Worm (Caenorhabditis elegans) whole organism, L4 larva: Measurements from ENCODE around the gene C34D1.4.

Experiments used
- R02D3.7 ChIP-seq: fragments of 150-350 bp; sonication (generic microtip); optimal IDR thresholded peaks from 3 replicates; lab custom pipeline; 2014; ENCODE audit warnings: missing biosample characterization, missing genetic modification characterization
- ama-1 ChIP-seq: fragments of 150-350 bp; optimal IDR thresholded peaks from 2 replicates; lab custom pipeline; 2014; ENCODE audit warnings: inconsistent platforms, mixed read lengths
- ceh-28 ChIP-seq: fragments of 150-350 bp; optimal IDR thresholded peaks from 2 replicates; lab custom pipeline; 2014; ENCODE audit warnings: missing biosample characterization, missing genetic modification reagents, missing genetic modification characterization
- daf-12 ChIP-seq: fragments of 150-350 bp; optimal IDR thresholded peaks from 2 replicates; lab custom pipeline; 2014; ENCODE audit warnings: missing biosample characterization, missing genetic modification reagents, missing genetic modification characterization
- dmd-6 ChIP-seq: fragments of 200-800 bp; sonication (Bioruptor generic); IDR thresholded peaks from 2 replicates; pipeline ENCODE4 v1.3.6; 2022; ENCODE audit warnings: missing genetic modification reagents, missing genetic modification characterization, missing compliant biosample characterization
- fkh-10 ChIP-seq: fragments of 150-350 bp; optimal IDR thresholded peaks from 2 replicates; lab custom pipeline; 2014; ENCODE audit warnings: missing biosample characterization, missing genetic modification reagents, missing genetic modification characterization
- fos-1 ChIP-seq: fragments of 150-350 bp; optimal IDR thresholded peaks from 2 replicates; lab custom pipeline; 2014; ENCODE audit warnings: missing biosample characterization, missing genetic modification characterization
- hlh-11 ChIP-seq: fragments of 200-800 bp; sonication (Bioruptor generic); optimal IDR thresholded peaks from 2 replicates; lab custom pipeline; 2018; ENCODE audit warnings: mild to moderate bottlenecking, missing genetic modification characterization, missing compliant biosample characterization
- lin-15B ChIP-seq: fragments of 150-350 bp; sonication (generic microtip); optimal IDR thresholded peaks from 3 replicates; lab custom pipeline; 2014; ENCODE audit warnings: missing biosample characterization, missing genetic modification characterization
- nhr-10 ChIP-seq: fragments of 150-350 bp; optimal IDR thresholded peaks from 2 replicates; lab custom pipeline; 2014; ENCODE audit warnings: missing biosample characterization, missing genetic modification characterization
- pha-4 ChIP-seq, 2 experiments: fragments of 150-350 bp in 1 of 2; fragments of 200-800 bp in 1 of 2; sonication (Bioruptor generic) in 1 of 2; IDR thresholded peaks in 1 of 2; optimal IDR thresholded peaks in 1 of 2; 2 replicates each; pipeline versions ENCODE4 v1.3.6 to Lab custom; 2014 to 2022; ENCODE audit warnings: missing genetic modification characterization in 2 of 2, missing genetic modification reagents in 2 of 2, missing biosample characterization in 1 of 2, missing compliant biosample characterization in 1 of 2
- skn-1 ChIP-seq: fragments of 150-350 bp; optimal IDR thresholded peaks from 2 replicates; lab custom pipeline; 2014; ENCODE audit warnings: missing biosample characterization, missing genetic modification characterization

DNA sequence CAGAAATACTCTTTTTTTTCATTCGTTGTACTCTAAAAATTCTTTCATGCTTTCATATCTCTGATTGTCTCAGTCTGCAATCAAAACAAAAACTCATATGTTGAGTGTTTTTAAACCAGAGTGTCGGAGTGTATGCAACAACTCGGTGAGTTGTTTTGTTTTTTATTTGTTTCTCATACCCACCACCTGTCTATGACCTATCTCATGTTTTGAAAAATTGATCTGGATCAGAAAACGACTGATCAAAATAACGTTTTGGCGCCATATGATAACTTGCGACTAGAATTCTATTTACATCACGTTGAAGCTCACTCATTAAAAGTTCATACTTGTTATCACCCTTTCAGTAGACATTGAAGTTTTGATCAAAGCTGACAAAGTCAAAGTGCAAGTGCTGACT, 39.6 kb upstream of the C34D1.4 start:
- TF ChIP-seq hlh-11 (no peak), skn-1 (tag; lab: Kevin White, UChicago) (no peak), fkh-10 (GFP tag; lab: Kevin White, UChicago) (no peak), fos-1 (tag; lab: Kevin White, UChicago) (no peak), pha-4 (GFP tag; IDR thresholded peaks at IDR 0.05; lab: Robert Waterston, UW) (no peak), pha-4 (tag; optimal IDR thresholded peaks at IDR 0.05; lab: Kevin White, UChicago) (no peak), daf-12 (no peak), ceh-28 (no peak), nhr-10 (tag; lab: Kevin White, UChicago) (no peak), dmd-6 (GFP tag; lab: Robert Waterston, UW) (no peak), ama-1 (no peak), R02D3.7 (tag; lab: Kevin White, UChicago) (no peak), lin-15B (tag; lab: Kevin White, UChicago) (no peak)
